Fruit fly (Drosophila melanogaster): ENCODE data around the gene ninaA.

The ninaA gene

DNA sequence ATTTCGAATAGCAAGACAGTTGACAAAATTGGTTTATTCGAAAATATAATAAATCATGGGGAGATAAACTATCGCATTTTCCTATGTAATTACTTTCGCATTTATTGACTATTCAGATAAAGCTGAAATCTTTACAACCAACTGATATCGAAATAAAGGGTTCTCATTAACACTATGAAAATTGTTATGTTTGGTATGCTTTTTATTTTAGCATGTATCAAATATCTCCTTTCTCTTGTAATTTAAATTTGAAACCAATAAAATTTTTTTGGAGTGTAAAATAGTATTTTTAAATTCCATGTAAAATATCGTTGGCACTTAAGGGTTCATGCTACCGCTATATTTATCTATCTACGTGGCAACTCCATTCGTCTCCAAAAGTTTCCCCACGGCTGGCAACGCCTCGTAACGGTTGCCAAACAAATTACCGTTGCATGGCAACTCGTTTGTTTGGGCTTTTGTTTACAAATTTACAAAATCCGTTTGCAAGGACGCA is 22.0 kb upstream of the ninaA start, which contains the start of gene CG13949 (continued):
- peak; percentile 37 for TF ChIP-seq cwo (GFP tag; optimal IDR thresholded peaks at IDR 0.05)
- TF ChIP-seq CG10431 (GFP tag; optimal IDR thresholded peaks at IDR 0.05): no peak
- peak; percentile 72 for TF ChIP-seq CG15269 (tag; optimal IDR thresholded peaks at IDR 0.05)
- no peak for TF ChIP-seq gcm2 (GFP tag; optimal IDR thresholded peaks at IDR 0.05)
- TF ChIP-seq trem (tag; optimal IDR thresholded peaks at IDR 0.05): peak; percentile 63
- TF ChIP-seq Sry-δ (GFP tag; optimal IDR thresholded peaks at IDR 0.05): peak; percentile 48
- peak; percentile 69 for TF ChIP-seq CG12155 (GFP tag; optimal IDR thresholded peaks at IDR 0.05)
- peak; percentile 87 for TF ChIP-seq CG10462 (GFP tag; optimal IDR thresholded peaks at IDR 0.05)
- TF ChIP-seq CG8478 (optimal IDR thresholded peaks at IDR 0.05): peak; percentile 17
- peak; percentile 57 for TF ChIP-seq zfh2 (GFP tag; optimal IDR thresholded peaks at IDR 0.05)
- TF ChIP-seq emc (GFP tag; optimal IDR thresholded peaks at IDR 0.05): no peak
- peak; percentile 43 for TF ChIP-seq CG3407 (GFP tag; optimal IDR thresholded peaks at IDR 0.05)
- TF ChIP-seq CG12744 (GFP tag; optimal IDR thresholded peaks at IDR 0.05): no peak
- no peak for TF ChIP-seq gt (GFP tag; IDR thresholded peaks at IDR 0.05)
- no peak for TF ChIP-seq trh (GFP tag; optimal IDR thresholded peaks at IDR 0.05)
- no peak for TF ChIP-seq tio (GFP tag; optimal IDR thresholded peaks at IDR 0.05)
- TF ChIP-seq CG13424 (tag; optimal IDR thresholded peaks at IDR 0.05): peak; percentile 68
- 0 out of 2 replicates have a peak, but pooled peaks have one; percentile 24 for TF ChIP-seq CG4404 (GFP tag; IDR thresholded peaks at IDR 0.05)
- TF ChIP-seq bab2 (GFP tag; optimal IDR thresholded peaks at IDR 0.05): peak; percentile 51
- peak; percentile 28 for TF ChIP-seq jumu (GFP tag; optimal IDR thresholded peaks at IDR 0.05)
- peak; percentile 89 for TF ChIP-seq Ets65A (GFP tag)
- TF ChIP-seq CG5953 (GFP tag; IDR thresholded peaks at IDR 0.05): 0 out of 2 replicates have a peak, but pooled peaks have one; percentile 40
- peak; percentile 46 for TF ChIP-seq slp2 (GFP tag; optimal IDR thresholded peaks at IDR 0.05)
- TF ChIP-seq lola (GFP tag; optimal IDR thresholded peaks at IDR 0.05): peak in 1 of 3 experiments; percentile 35
- TF ChIP-seq D19A (tag; optimal IDR thresholded peaks at IDR 0.05): no peak
- TF ChIP-seq CG6272 (GFP tag; IDR thresholded peaks at IDR 0.05): peak; percentile 72
- peak; percentile 55 for TF ChIP-seq CG14710 (tag; optimal IDR thresholded peaks at IDR 0.05)
- TF ChIP-seq Abd-B (GFP tag; optimal IDR thresholded peaks at IDR 0.05): peak; percentile 21
- peak; percentile 56; the same call in 1 of the 2 replicates for TF ChIP-seq chm (GFP tag; IDR thresholded peaks at IDR 0.05)
- peak; percentile 88 for TF ChIP-seq vvl (GFP tag; IDR thresholded peaks at IDR 0.05)
- peak; percentile 59 for TF ChIP-seq shn (GFP tag; optimal IDR thresholded peaks at IDR 0.05)
- peak; percentile 31 for TF ChIP-seq CG8944 (GFP tag; optimal IDR thresholded peaks at IDR 0.05)
- peak; percentile 51 for TF ChIP-seq CG9727 (GFP tag; optimal IDR thresholded peaks at IDR 0.05)
- TF ChIP-seq Taf1 (GFP tag; IDR thresholded peaks at IDR 0.05): peak; percentile 45
- no peak for TF ChIP-seq CG2889 (GFP tag; IDR thresholded peaks at IDR 0.05)
- TF ChIP-seq pros (GFP tag; optimal IDR thresholded peaks at IDR 0.05): no peak
- no peak for TF ChIP-seq jing (GFP tag; optimal IDR thresholded peaks at IDR 0.05)
- TF ChIP-seq CG9876 (GFP tag; optimal IDR thresholded peaks at IDR 0.05): peak; percentile 17
- TF ChIP-seq Hr78 (GFP tag; optimal IDR thresholded peaks at IDR 0.05): peak in 1 of 2 experiments; percentile 37
- peak; percentile 1 for TF ChIP-seq kah (GFP tag; optimal IDR thresholded peaks at IDR 0.05)
- peak; percentile 57 for TF ChIP-seq CG16813 (GFP tag; IDR thresholded peaks at IDR 0.05; ENCODE audit: partially characterized antibody)
- peak; percentile 39 for TF ChIP-seq kay (GFP tag; optimal IDR thresholded peaks at IDR 0.05)
- 0 out of 3 replicates have a peak, but pooled peaks have one; percentile 47 for TF ChIP-seq CG34224 (GFP tag; IDR thresholded peaks at IDR 0.05; ENCODE audit: partially characterized antibody)
- peak; percentile 77 for TF ChIP-seq CG34422 (GFP tag; IDR thresholded peaks at IDR 0.05)
- peak; percentile 70 for TF ChIP-seq CG15514 (GFP tag; optimal IDR thresholded peaks at IDR 0.05)
- TF ChIP-seq kni (GFP tag; optimal IDR thresholded peaks at IDR 0.05): no peak
- no peak for TF ChIP-seq CG6254 (GFP tag; optimal IDR thresholded peaks at IDR 0.05)
- no peak for TF ChIP-seq cato (GFP tag; optimal IDR thresholded peaks at IDR 0.05; ENCODE audit: borderline replicate concordance)
- TF ChIP-seq CrebB (tag; optimal IDR thresholded peaks at IDR 0.05): peak; percentile 50
- TF ChIP-seq cas (GFP tag; IDR thresholded peaks at IDR 0.05): peak; percentile 34; the same call in 1 of the 2 replicates

Data from whole organism, embryonic.